Worm (Caenorhabditis elegans) whole organism, L1 larva: ENCODE measurements around the gene srh-145.

Experiments
- ama-1 ChIP-seq: fragments of 150-350 bp; optimal IDR thresholded peaks from 2 replicates; lab custom pipeline; 2014
- blmp-1 ChIP-seq: fragments of 150-350 bp; optimal IDR thresholded peaks from 2 replicates; lab custom pipeline; 2014; ENCODE audit warnings: missing biosample characterization, missing genetic modification characterization
- ceh-82 ChIP-seq, 3 experiments: fragments of 150-350 bp in 1 of 3; sonication (generic microtip) in 2 of 3; optimal IDR thresholded peaks; 2 replicates each; lab custom pipeline; 2014 to 2017; ENCODE audit warnings: missing biosample characterization in 3 of 3, missing genetic modification characterization in 3 of 3
- efl-1 ChIP-seq, 4 experiments: fragments of 150-350 bp; optimal IDR thresholded peaks in 3 of 4; peaks in 1 of 4; 1 replicate in 1 of 4; 2 replicates in 3 of 4; lab custom pipeline; 2014; ENCODE audit warnings: missing biosample characterization in 2 of 4, missing genetic modification characterization in 2 of 4, missing genetic modification reagents in 2 of 4
- efl-3 ChIP-seq: fragments of 200-800 bp; sonication (Bioruptor generic); optimal IDR thresholded peaks from 2 replicates; lab custom pipeline; 2018; ENCODE audit warnings: mild to moderate bottlenecking, missing genetic modification characterization, missing compliant biosample characterization
- elt-2 ChIP-seq: sonication (generic microtip); optimal IDR thresholded peaks from 2 replicates; lab custom pipeline; 2016; ENCODE audit warnings: missing genetic modification characterization, mild to moderate bottlenecking, inconsistent platforms, missing compliant biosample characterization, missing genetic modification reagents
- pqm-1 ChIP-seq: sonication (generic microtip); optimal IDR thresholded peaks from 3 replicates; lab custom pipeline; 2017; ENCODE audit warnings: missing biosample characterization, missing genetic modification characterization
- unc-62 ChIP-seq: fragments of 150-350 bp; optimal IDR thresholded peaks from 2 replicates; lab custom pipeline; 2014; ENCODE audit warnings: missing biosample characterization, missing genetic modification reagents, missing genetic modification characterization
- vab-15 ChIP-seq: sonication (generic microtip); optimal IDR thresholded peaks from 2 replicates; lab custom pipeline; 2017; ENCODE audit warnings: missing genotype, mild to moderate bottlenecking, missing genetic modification characterization, missing compliant biosample characterization

- TF ChIP-seq blmp-1 (no peak), vab-15 (tag; lab: Kevin White, UChicago) (no peak), ceh-82 (tag; optimal IDR thresholded peaks at IDR 0.05; lab: Kevin White, UChicago) (no peak), ama-1 (lab: Kevin White, UChicago) (no peak), pqm-1 (tag; lab: Kevin White, UChicago) (no peak), elt-2 (tag; lab: Kevin White, UChicago) (no peak), efl-1 (optimal IDR thresholded peaks at IDR 0.05; lab: Kevin White, UChicago) (no peak), efl-1 (GFP tag; optimal IDR thresholded peaks at IDR 0.05 in 1 of 2; lab: Kevin White, UChicago) (no peak), unc-62 (GFP tag; lab: Kevin White, UChicago) (no peak), efl-3 (no peak)
Observed at ce11 chrV:16399388-16399787, 11.1 kb upstream of the srh-145 start, which contains the start of gene sre-36.
